Worm (Caenorhabditis elegans) whole organism, L4 larva: ENCODE data around the gene daam-1.

ENCODE experiments used
- D1046.2 ChIP-seq: fragments of 200-800 bp; sonication (Bioruptor generic); IDR thresholded peaks from 2 replicates; pipeline ENCODE4 v1.3.6; 2022; ENCODE audit warnings: missing genetic modification characterization, missing compliant biosample characterization
- F37D6.2 ChIP-seq: sonication (generic microtip); optimal IDR thresholded peaks from 2 replicates; lab custom pipeline; 2016; ENCODE audit warnings: mild to moderate bottlenecking, missing genetic modification characterization, missing compliant biosample characterization
- T26A8.4 ChIP-seq: fragments of 200-800 bp; sonication (Bioruptor generic); IDR thresholded peaks from 2 replicates; pipeline ENCODE4 v1.3.6; 2022; ENCODE audit warnings: missing genetic modification characterization, missing compliant biosample characterization
- Y105C5A.15 ChIP-seq: fragments of 200-800 bp; sonication (Bioruptor generic); IDR thresholded peaks from 2 replicates; pipeline ENCODE4 v1.3.6; 2022; ENCODE audit warnings: missing genetic modification characterization, missing compliant biosample characterization
- Y48G9A.11 ChIP-seq: fragments of 200-800 bp; sonication (Bioruptor generic); IDR thresholded peaks from 2 replicates; pipeline ENCODE4 v1.3.6; 2022; ENCODE audit warnings: missing genetic modification reagents, missing genetic modification characterization, missing compliant biosample characterization
- Y5F2A.4 ChIP-seq: fragments of 200-800 bp; sonication (Bioruptor generic); optimal IDR thresholded peaks from 2 replicates; lab custom pipeline; 2018; ENCODE audit warnings: mild to moderate bottlenecking, missing genetic modification characterization, missing compliant biosample characterization
- Y75B8A.6 ChIP-seq: fragments of 200-800 bp; sonication (Bioruptor generic); IDR thresholded peaks from 2 replicates; pipeline ENCODE4 v1.3.6; 2022; ENCODE audit warnings: missing genetic modification reagents, missing genetic modification characterization, missing compliant biosample characterization
- aha-1 ChIP-seq: fragments of 150-350 bp; peaks from one replicate; lab custom pipeline; 2014; ENCODE audit warnings: missing biosample characterization, missing genetic modification characterization
- attf-4 ChIP-seq: sonication (generic microtip); optimal IDR thresholded peaks from 3 replicates; lab custom pipeline; 2017; ENCODE audit warnings: missing biosample characterization, missing genetic modification characterization
- ceh-20 ChIP-seq: fragments of 200-800 bp; sonication (Bioruptor generic); IDR thresholded peaks from 2 replicates; pipeline ENCODE4 v1.3.6; 2022; ENCODE audit warnings: missing genetic modification reagents, missing genetic modification characterization, missing compliant biosample characterization
- ceh-28 ChIP-seq: fragments of 150-350 bp; optimal IDR thresholded peaks from 2 replicates; lab custom pipeline; 2014; ENCODE audit warnings: missing biosample characterization, missing genetic modification reagents, missing genetic modification characterization
- ceh-32 ChIP-seq: sonication (generic microtip); optimal IDR thresholded peaks from 2 replicates; lab custom pipeline; 2016; ENCODE audit warnings: mild to moderate bottlenecking, missing genetic modification characterization, missing compliant biosample characterization; ENCODE audit not compliant: poor library complexity
- ceh-82 ChIP-seq: sonication (generic microtip); optimal IDR thresholded peaks from 2 replicates; lab custom pipeline; 2017; ENCODE audit warnings: missing biosample characterization, missing genetic modification characterization
- cey-2 ChIP-seq: sonication (generic microtip); optimal IDR thresholded peaks from 3 replicates; lab custom pipeline; 2017; ENCODE audit warnings: missing genetic modification characterization, mild to moderate bottlenecking, missing compliant biosample characterization, antibody characterized with exemption, borderline replicate concordance; ENCODE audit not compliant: insufficient read depth
- ctbp-1 ChIP-seq: fragments of 200-800 bp; sonication (Bioruptor generic); IDR thresholded peaks from 2 replicates; pipeline ENCODE4 v1.3.6; 2022; ENCODE audit warnings: missing genetic modification reagents, missing genetic modification characterization, missing compliant biosample characterization
- daf-12 ChIP-seq: fragments of 150-350 bp; optimal IDR thresholded peaks from 2 replicates; lab custom pipeline; 2014; ENCODE audit warnings: missing biosample characterization, missing genetic modification reagents, missing genetic modification characterization
- daf-19 ChIP-seq: fragments of 200-800 bp; sonication (Bioruptor generic); conservative IDR thresholded peaks from 2 replicates; pipeline ENCODE4 v1.3.6; 2022; ENCODE audit warnings: missing genetic modification characterization, missing compliant biosample characterization
- dmd-8 ChIP-seq: fragments of 200-800 bp; sonication (Bioruptor generic); IDR thresholded peaks from 2 replicates; pipeline ENCODE4 v1.3.6; 2022; ENCODE audit warnings: missing genetic modification characterization, missing compliant biosample characterization
- duxl-1 ChIP-seq: sonication (generic microtip); optimal IDR thresholded peaks from 2 replicates; lab custom pipeline; 2016; ENCODE audit warnings: mild to moderate bottlenecking, missing genetic modification characterization, moderate library complexity, missing compliant biosample characterization; ENCODE audit not compliant: poor library complexity
- egl-43 ChIP-seq: fragments of 200-800 bp; sonication (Bioruptor generic); IDR thresholded peaks from 2 replicates; pipeline ENCODE4 v1.3.6; 2022; ENCODE audit warnings: missing genetic modification reagents, missing genetic modification characterization, missing compliant biosample characterization
- fkh-10 ChIP-seq: fragments of 150-350 bp; optimal IDR thresholded peaks from 2 replicates; lab custom pipeline; 2014; ENCODE audit warnings: missing biosample characterization, missing genetic modification reagents, missing genetic modification characterization
- fos-1 ChIP-seq: fragments of 150-350 bp; optimal IDR thresholded peaks from 2 replicates; lab custom pipeline; 2014; ENCODE audit warnings: missing biosample characterization, missing genetic modification characterization
- gei-8 ChIP-seq: fragments of 200-800 bp; sonication (Bioruptor generic); optimal IDR thresholded peaks from 2 replicates; lab custom pipeline; 2018; ENCODE audit warnings: mild to moderate bottlenecking, missing genetic modification characterization, missing compliant biosample characterization
- hlh-30 ChIP-seq: sonication (generic microtip); optimal IDR thresholded peaks from 2 replicates; lab custom pipeline; 2017; ENCODE audit warnings: antibody characterized with exemption, mild to moderate bottlenecking, missing genetic modification characterization, missing compliant biosample characterization; ENCODE audit not compliant: insufficient read depth
- hmg-1.1 ChIP-seq: fragments of 200-800 bp; sonication (Bioruptor generic); IDR thresholded peaks from 2 replicates; pipeline ENCODE4 v1.3.6; 2022; ENCODE audit warnings: missing genetic modification reagents, missing genetic modification characterization, missing compliant biosample characterization
- lim-7 ChIP-seq: fragments of 200-800 bp; sonication (Bioruptor generic); IDR thresholded peaks from 2 replicates; pipeline ENCODE4 v1.3.6; 2022; ENCODE audit warnings: missing genetic modification characterization, missing compliant biosample characterization
- lin-15B ChIP-seq: fragments of 150-350 bp; sonication (generic microtip); optimal IDR thresholded peaks from 3 replicates; lab custom pipeline; 2014; ENCODE audit warnings: missing biosample characterization, missing genetic modification characterization
- lsy-2 ChIP-seq, 2 experiments: fragments of 150-350 bp in 1 of 2; sonication (generic microtip) in 1 of 2; optimal IDR thresholded peaks; 2 replicates each; lab custom pipeline; 2014 to 2017; ENCODE audit warnings: missing biosample characterization in 2 of 2, missing genetic modification characterization in 2 of 2
- madf-9 ChIP-seq: fragments of 200-800 bp; sonication (Bioruptor generic); conservative IDR thresholded peaks from 2 replicates; pipeline ENCODE4 v1.3.6; 2022; ENCODE audit warnings: missing genetic modification reagents, missing genetic modification characterization, missing compliant biosample characterization
- mxl-3 ChIP-seq: fragments of 200-800 bp; sonication (Bioruptor generic); optimal IDR thresholded peaks from 2 replicates; lab custom pipeline; 2018; ENCODE audit warnings: mild to moderate bottlenecking, missing genetic modification characterization, missing compliant biosample characterization
- nhr-111 ChIP-seq: fragments of 200-800 bp; sonication (Bioruptor generic); optimal IDR thresholded peaks from 2 replicates; lab custom pipeline; 2018; ENCODE audit warnings: mild to moderate bottlenecking, missing genetic modification characterization, missing compliant biosample characterization
- nhr-237 ChIP-seq: sonication (generic microtip); optimal IDR thresholded peaks from 2 replicates; lab custom pipeline; 2017; ENCODE audit warnings: missing biosample characterization, missing genetic modification characterization
- nhr-41 ChIP-seq: fragments of 200-800 bp; sonication (Bioruptor generic); IDR thresholded peaks from 2 replicates; pipeline ENCODE4 v1.3.6; 2022; ENCODE audit warnings: missing genetic modification reagents, missing genetic modification characterization, missing compliant biosample characterization
- nhr-42 ChIP-seq: fragments of 200-800 bp; sonication (Bioruptor generic); IDR thresholded peaks from 2 replicates; pipeline ENCODE4 v1.3.6; 2022; ENCODE audit warnings: missing genetic modification characterization, missing compliant biosample characterization
- php-3 ChIP-seq: fragments of 200-800 bp; sonication (Bioruptor generic); IDR thresholded peaks from 2 replicates; pipeline ENCODE4 v1.3.6; 2022; ENCODE audit warnings: missing genetic modification reagents, missing genetic modification characterization, missing compliant biosample characterization
- pqm-1 ChIP-seq: sonication (generic microtip); optimal IDR thresholded peaks from 2 replicates; lab custom pipeline; 2017; ENCODE audit warnings: missing biosample characterization, missing genetic modification characterization
- rbr-2 ChIP-seq: sonication (generic microtip); optimal IDR thresholded peaks from 2 replicates; lab custom pipeline; 2016; ENCODE audit warnings: missing genotype, missing genetic modification characterization, missing compliant biosample characterization
- saeg-2 ChIP-seq: fragments of 200-800 bp; sonication (Bioruptor generic); IDR thresholded peaks from 2 replicates; pipeline ENCODE4 v1.3.6; 2022; ENCODE audit warnings: missing genetic modification reagents, missing genetic modification characterization, missing compliant biosample characterization
- sdz-12 ChIP-seq: fragments of 200-800 bp; sonication (Bioruptor generic); optimal IDR thresholded peaks from 2 replicates; lab custom pipeline; 2018; ENCODE audit warnings: mild to moderate bottlenecking, missing genetic modification characterization, missing compliant biosample characterization
- set-16 ChIP-seq: fragments of 200-800 bp; sonication (Bioruptor generic); IDR thresholded peaks from 2 replicates; pipeline ENCODE4 v1.3.6; 2022; ENCODE audit warnings: missing genetic modification reagents, missing genetic modification characterization, missing compliant biosample characterization
- unc-62 ChIP-seq, 3 experiments: fragments of 150-350 bp in 1 of 3; sonication (generic microtip); optimal IDR thresholded peaks in 2 of 3; peaks in 1 of 3; 1 replicate in 1 of 3; 2 replicates in 2 of 3; lab custom pipeline; 2014 to 2017; ENCODE audit warnings: missing biosample characterization in 3 of 3, missing genetic modification characterization in 3 of 3, missing genetic modification reagents in 3 of 3, missing genotype in 1 of 3
- vab-7 ChIP-seq: fragments of 200-800 bp; sonication (Bioruptor generic); IDR thresholded peaks from 2 replicates; pipeline ENCODE4 v1.3.6; 2022; ENCODE audit warnings: missing genetic modification reagents, missing genetic modification characterization, missing compliant biosample characterization
- ztf-11 ChIP-seq: fragments of 150-350 bp; optimal IDR thresholded peaks from 2 replicates; lab custom pipeline; 2014; ENCODE audit warnings: missing biosample characterization, missing genetic modification characterization

The daam-1 gene

DNA sequence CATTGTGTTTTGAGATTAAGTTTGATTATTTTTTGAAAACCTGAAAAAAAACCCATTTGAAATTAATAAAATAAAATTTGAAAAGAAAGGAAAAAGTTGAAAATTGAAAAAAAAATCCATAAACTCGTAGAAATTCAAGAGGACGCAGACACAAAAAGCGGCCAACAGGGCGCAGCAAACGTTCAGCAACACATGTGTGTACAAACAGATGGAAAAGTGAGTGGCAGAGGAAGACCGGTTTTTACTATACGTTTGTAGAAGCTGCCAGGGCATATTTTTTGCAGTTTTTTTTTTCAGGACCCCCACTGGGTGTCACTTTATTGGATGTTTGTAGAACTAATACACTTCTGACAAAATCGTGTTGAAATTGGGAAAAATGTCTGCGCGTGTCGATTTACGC, 39.1 kb upstream of the daam-1 start, which contains the start of gene cgp-1 (continued):
- no peak for TF ChIP-seq madf-9
- TF ChIP-seq rbr-2 (tag; lab: Kevin White, UChicago) = no peak
- TF ChIP-seq daf-12 (tag; lab: Kevin White, UChicago) = no peak
- no peak for TF ChIP-seq gei-8 (GFP tag; lab: Kevin White, UChicago)
- no peak for TF ChIP-seq Y75B8A.6 (GFP tag; lab: Robert Waterston, UW)
- TF ChIP-seq mxl-3 = peak; percentile 62
- no peak for TF ChIP-seq nhr-42 (GFP tag; lab: Robert Waterston, UW)
- TF ChIP-seq attf-4 (tag; lab: Kevin White, UChicago) = no peak

DNA sequence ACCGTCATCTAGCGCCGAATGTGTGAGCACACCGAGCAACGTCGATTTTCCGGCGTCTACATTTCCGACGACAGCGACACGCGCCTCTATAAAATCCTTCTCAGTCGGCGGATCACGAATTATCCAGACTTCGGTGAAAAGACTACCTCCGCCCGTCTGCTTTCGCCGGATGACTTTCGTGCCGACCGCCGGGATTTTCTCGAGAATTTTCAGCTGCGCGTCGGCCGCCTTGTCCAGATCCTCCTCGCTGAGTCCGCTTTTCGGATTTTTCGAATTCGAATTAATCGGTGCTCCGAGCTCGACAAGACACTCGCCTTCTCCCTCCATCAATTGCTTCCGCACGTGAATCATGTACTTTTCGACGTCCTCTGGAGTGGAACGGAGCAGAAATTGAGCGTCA, 38.6 kb upstream of the daam-1 start:
- TF ChIP-seq set-16 (GFP tag; lab: Robert Waterston, UW) (peak; percentile 81), mxl-3 (no peak), fos-1 (tag; lab: Kevin White, UChicago) (no peak), egl-43 (GFP tag; lab: Robert Waterston, UW) (0 out of 2 replicates have a peak, but pooled peaks have one; percentile 7), lsy-2 (tag; optimal IDR thresholded peaks at IDR 0.05; lab: Kevin White, UChicago) (no peak), ceh-32 (tag; lab: Kevin White, UChicago) (no peak), ceh-82 (tag; lab: Kevin White, UChicago) (no peak), sdz-12 (no peak)

DNA sequence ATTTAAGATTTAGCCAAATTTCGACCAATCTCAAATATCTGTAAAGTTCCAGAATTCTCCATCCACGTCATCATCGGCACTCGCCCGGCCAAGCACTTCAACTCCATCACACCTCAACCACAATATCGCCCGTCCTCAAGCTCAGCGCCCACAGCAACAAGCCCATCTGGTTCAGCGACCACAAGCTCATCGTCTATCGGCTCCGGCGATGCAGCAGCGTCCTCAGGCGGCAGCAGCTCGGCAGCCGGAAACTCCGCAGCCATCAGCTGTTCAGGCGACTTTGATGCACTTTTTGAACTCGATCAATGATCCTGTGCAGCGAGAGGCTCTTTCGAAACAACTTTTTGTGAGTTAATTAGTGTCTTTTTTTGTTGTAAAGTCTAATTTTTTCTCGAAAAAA, 33.7 kb upstream of the daam-1 start:
- TF ChIP-seq saeg-2 (GFP tag; lab: Robert Waterston, UW) = 0 out of 2 replicates have a peak, but pooled peaks have one; percentile 37
- peak; percentile 74 for TF ChIP-seq egl-43 (GFP tag; lab: Robert Waterston, UW)
- no peak for TF ChIP-seq madf-9
- no peak for TF ChIP-seq dmd-8 (GFP tag; lab: Robert Waterston, UW)
- TF ChIP-seq Y48G9A.11 (GFP tag; lab: Robert Waterston, UW) = peak; percentile 39; the same call in 1 of the 2 replicates
- TF ChIP-seq gei-8 (GFP tag; lab: Kevin White, UChicago) = peak; percentile 64
- TF ChIP-seq T26A8.4 (GFP tag; lab: Robert Waterston, UW) = peak; percentile 58
- no peak for TF ChIP-seq mxl-3
- no peak for TF ChIP-seq nhr-237 (tag; lab: Kevin White, UChicago)
- peak; percentile 20 for TF ChIP-seq nhr-111 (GFP tag; lab: Kevin White, UChicago)
- TF ChIP-seq daf-19 (GFP tag; lab: Robert Waterston, UW) = no peak
- 0 out of 2 replicates have a peak, but pooled peaks have one; percentile 46 for TF ChIP-seq D1046.2 (GFP tag; lab: Robert Waterston, UW)
- TF ChIP-seq nhr-41 (GFP tag; lab: Robert Waterston, UW) = 0 out of 2 replicates have a peak, but pooled peaks have one; percentile 15
- TF ChIP-seq set-16 (GFP tag; lab: Robert Waterston, UW) = peak; percentile 94

DNA sequence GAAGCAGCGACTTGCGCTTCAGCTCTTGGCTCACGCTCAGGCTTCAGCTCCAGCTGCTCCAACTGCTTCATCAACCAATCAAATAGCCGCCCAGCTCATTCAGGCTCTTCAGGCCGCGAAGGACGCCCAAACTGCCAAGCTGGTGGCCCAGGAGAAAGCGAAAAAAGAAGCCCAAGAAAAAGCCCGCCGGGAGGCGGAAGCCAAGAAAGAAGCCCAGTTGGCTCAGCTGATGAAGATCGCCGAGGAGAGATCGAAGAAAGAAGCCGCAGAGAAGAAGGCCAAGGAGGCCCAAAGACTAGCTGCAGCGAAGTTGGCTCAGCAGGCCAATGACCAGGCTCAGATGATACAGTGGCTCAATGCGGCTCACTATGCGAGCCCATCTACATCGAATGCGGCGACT, 32.6 kb upstream of the daam-1 start:
- TF ChIP-seq pqm-1 (tag; lab: Kevin White, UChicago) (no peak), vab-7 (GFP tag; lab: Robert Waterston, UW) (no peak), duxl-1 (tag; lab: Kevin White, UChicago) (no peak), php-3 (GFP tag; lab: Robert Waterston, UW) (no peak), gei-8 (GFP tag; lab: Kevin White, UChicago) (no peak), hlh-30 (tag; lab: Kevin White, UChicago) (no peak), aha-1 (tag; lab: Kevin White, UChicago) (peak; percentile 65), ctbp-1 (GFP tag; lab: Robert Waterston, UW) (no peak), hmg-1.1 (no peak), lsy-2 (tag; optimal IDR thresholded peaks at IDR 0.05; lab: Kevin White, UChicago) (no peak), lin-15B (tag; lab: Kevin White, UChicago) (no peak), F37D6.2 (tag; lab: Kevin White, UChicago) (no peak), ceh-20 (GFP tag; lab: Robert Waterston, UW) (no peak), ztf-11 (no peak), ceh-28 (tag; lab: Kevin White, UChicago) (no peak), cey-2 (tag; lab: Kevin White, UChicago) (no peak), daf-19 (GFP tag; lab: Robert Waterston, UW) (no peak), Y105C5A.15 (GFP tag; lab: Robert Waterston, UW) (no peak), Y48G9A.11 (GFP tag; lab: Robert Waterston, UW) (no peak), ceh-32 (tag; lab: Kevin White, UChicago) (no peak), unc-62 (GFP tag; optimal IDR thresholded peaks at IDR 0.05 in 1 of 2; lab: Kevin White, UChicago) (peak in 1 of 2 experiments; percentile 45), unc-62 (tag; optimal IDR thresholded peaks at IDR 0.05; lab: Kevin White, UChicago) (no peak), fkh-10 (GFP tag; lab: Kevin White, UChicago) (no peak), mxl-3 (no peak), Y5F2A.4 (no peak), dmd-8 (GFP tag; lab: Robert Waterston, UW) (no peak), set-16 (GFP tag; lab: Robert Waterston, UW) (peak; percentile 86), saeg-2 (GFP tag; lab: Robert Waterston, UW) (no peak), lim-7 (0 out of 2 replicates have a peak, but pooled peaks have one; percentile 30)
